Worm (Caenorhabditis elegans): ENCODE data around the gene snx-13.

snx-13 gene

ce11 chrIV:17103615-17104014 is 16.4 kb upstream of the snx-13 start, which contains the start of gene Y116A8C.30:
TSS of gene Y116A8C.30 (minus strand) at chrIV:17103715.
- TF ChIP-seq daf-12 (tag; optimal IDR thresholded peaks at IDR 0.05) (no peak), lin-15B (tag; optimal IDR thresholded peaks at IDR 0.05) (no peak), fkh-2 (tag; optimal IDR thresholded peaks at IDR 0.05) (no peak), jun-1 (tag; optimal IDR thresholded peaks at IDR 0.05) (no peak), ceh-82 (tag; optimal IDR thresholded peaks at IDR 0.05) (no peak), aly-2 (tag; optimal IDR thresholded peaks at IDR 0.05) (no peak), ztf-4 (tag; optimal IDR thresholded peaks at IDR 0.05) (no peak), zag-1 (tag; optimal IDR thresholded peaks at IDR 0.05) (no peak), fos-1 (tag; optimal IDR thresholded peaks at IDR 0.05) (no peak), R02D3.7 (tag; optimal IDR thresholded peaks at IDR 0.05) (no peak), skn-1 (tag; optimal IDR thresholded peaks at IDR 0.05) (no peak), nhr-28 (tag; optimal IDR thresholded peaks at IDR 0.05) (no peak), ceh-9 (tag; optimal IDR thresholded peaks at IDR 0.05) (no peak), tbx-2 (tag; optimal IDR thresholded peaks at IDR 0.05) (no peak)

DNA sequence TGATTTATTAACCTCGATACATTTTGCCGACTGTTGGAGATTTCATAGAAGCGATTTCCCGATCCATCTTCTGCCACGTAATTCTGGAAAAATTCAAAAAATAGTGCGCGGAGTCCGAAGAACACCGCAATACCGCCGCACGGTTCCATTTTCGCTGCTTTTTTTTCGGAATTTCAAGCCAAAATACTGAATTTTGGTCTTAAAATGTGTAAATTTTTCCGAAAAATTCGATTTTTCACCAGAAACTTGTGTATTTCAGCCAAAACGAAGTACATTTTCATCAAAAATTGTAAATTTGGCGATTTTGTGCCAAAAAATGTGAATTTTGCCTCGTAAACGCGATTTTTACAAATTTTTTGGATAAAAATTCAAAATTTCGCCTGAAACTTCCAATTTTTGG is 15.9 kb upstream of the snx-13 start:
- TF ChIP-seq zag-1 (tag; optimal IDR thresholded peaks at IDR 0.05) (no peak), aly-2 (tag; optimal IDR thresholded peaks at IDR 0.05) (no peak), nhr-25 (tag; optimal IDR thresholded peaks at IDR 0.05) (no peak), nhr-12 (tag; optimal IDR thresholded peaks at IDR 0.05) (no peak), ceh-9 (tag; optimal IDR thresholded peaks at IDR 0.05) (no peak), ceh-16 (tag; optimal IDR thresholded peaks at IDR 0.05) (no peak), nfya-1 (tag; optimal IDR thresholded peaks at IDR 0.05; ENCODE audit: insufficient read depth) (no peak), nhr-43 (tag; optimal IDR thresholded peaks at IDR 0.05; ENCODE audit: poor library complexity, severe bottlenecking) (no peak), fkh-2 (tag; optimal IDR thresholded peaks at IDR 0.05) (no peak), ceh-82 (tag; optimal IDR thresholded peaks at IDR 0.05) (no peak), nhr-237 (tag; optimal IDR thresholded peaks at IDR 0.05) (no peak)

DNA sequence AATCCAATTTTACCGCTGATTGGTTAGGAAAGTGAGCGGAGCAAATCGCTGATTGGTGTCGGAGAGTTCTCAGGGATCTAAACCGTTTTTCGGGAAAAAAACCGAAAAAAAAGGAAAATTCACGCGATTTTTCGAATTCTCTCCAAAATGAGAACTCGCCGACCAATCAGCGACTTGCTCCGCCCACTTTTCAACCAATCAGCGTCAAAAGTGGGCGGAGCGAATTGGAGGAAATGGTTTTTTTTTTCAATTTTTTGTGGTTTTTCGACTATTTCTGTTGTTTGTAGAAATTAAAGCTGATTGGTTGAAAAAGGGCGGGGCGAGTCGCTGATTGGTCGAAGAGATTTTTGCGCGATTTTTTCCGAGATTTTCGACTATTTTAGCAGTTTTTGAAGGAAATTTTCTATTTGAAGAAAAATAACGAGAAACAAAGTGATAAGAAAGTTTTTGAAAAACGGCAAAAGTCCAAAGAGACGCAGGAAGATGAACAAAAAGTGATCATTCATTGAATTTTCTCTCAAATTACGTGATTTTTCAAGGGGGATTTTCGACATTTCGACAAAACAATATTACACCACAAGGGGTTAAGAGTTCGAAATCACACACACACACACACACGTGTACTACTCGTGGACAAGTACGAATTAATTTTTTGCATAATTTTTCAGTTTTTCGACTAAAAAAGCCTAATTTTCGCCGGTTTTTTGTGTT is 13.5 kb upstream of the snx-13 start:
- TF ChIP-seq nfya-1 (tag; optimal IDR thresholded peaks at IDR 0.05; ENCODE audit: insufficient read depth), result peak; percentile 92
- TF ChIP-seq unc-39 (tag; optimal IDR thresholded peaks at IDR 0.05), result no peak

- TF ChIP-seq ceh-82 (tag; optimal IDR thresholded peaks at IDR 0.05) (no peak), tbx-2 (tag; optimal IDR thresholded peaks at IDR 0.05) (no peak), aly-2 (tag; optimal IDR thresholded peaks at IDR 0.05) (no peak), ceh-28 (tag; optimal IDR thresholded peaks at IDR 0.05) (no peak), lin-39 (tag; optimal IDR thresholded peaks at IDR 0.05) (no peak), fos-1 (tag; optimal IDR thresholded peaks at IDR 0.05) (no peak), nhr-77 (tag; optimal IDR thresholded peaks at IDR 0.05) (no peak), unc-62 (GFP tag; optimal IDR thresholded peaks at IDR 0.05) (no peak), lin-15B (tag; optimal IDR thresholded peaks at IDR 0.05) (no peak), sea-2 (GFP tag; optimal IDR thresholded peaks at IDR 0.05) (no peak), pha-4 (tag; optimal IDR thresholded peaks at IDR 0.05) (no peak), ceh-9 (tag; optimal IDR thresholded peaks at IDR 0.05) (no peak), nhr-67 (tag; optimal IDR thresholded peaks at IDR 0.05) (no peak), ztf-4 (tag; optimal IDR thresholded peaks at IDR 0.05) (no peak), nhr-25 (tag; optimal IDR thresholded peaks at IDR 0.05) (no peak), daf-12 (tag; optimal IDR thresholded peaks at IDR 0.05) (no peak), eor-1 (tag; optimal IDR thresholded peaks at IDR 0.05) (no peak)
These were observed 12.9 kb upstream of the snx-13 start, which contains the start of gene bca-2 for ce11 chrIV:17100148-17100547. TSS of gene bca-2 (minus strand) at chrIV:17100248.

DNA sequence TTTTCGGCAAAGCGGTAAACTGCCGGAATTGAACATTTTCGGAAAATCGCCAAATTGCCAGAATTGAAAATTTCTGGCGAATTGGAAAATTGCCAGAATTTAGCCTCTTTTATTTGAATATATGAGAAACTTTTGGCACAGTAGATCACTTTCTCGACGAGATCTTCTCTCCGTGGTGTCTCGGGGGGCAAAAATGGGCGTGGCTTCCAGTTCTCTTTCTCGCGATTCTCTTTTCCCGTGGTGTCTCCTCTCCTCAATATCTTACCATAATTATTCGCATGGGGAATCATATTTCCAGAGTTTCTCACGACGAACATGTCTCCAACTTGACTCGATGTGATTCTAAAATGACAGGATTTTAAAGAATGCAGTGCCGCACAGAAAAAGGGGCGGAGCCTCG is 11.9 kb upstream of the snx-13 start:
- TF ChIP-seq nhr-76 (tag; optimal IDR thresholded peaks at IDR 0.05) (no peak), jun-1 (tag; optimal IDR thresholded peaks at IDR 0.05) (no peak), nhr-11 (tag; optimal IDR thresholded peaks at IDR 0.05) (no peak), lsy-12 (tag; optimal IDR thresholded peaks at IDR 0.05) (no peak), nhr-28 (tag; optimal IDR thresholded peaks at IDR 0.05) (no peak), ZK546.5 (tag; optimal IDR thresholded peaks at IDR 0.05) (no peak), unc-62 (GFP tag; optimal IDR thresholded peaks at IDR 0.05) (no peak)
